Worm (Caenorhabditis elegans) whole organism, young adult: ENCODE measurements around the gene hadb-1.
A peak's percentile ranks its signal among the peaks of the same experiment; 100 is the strongest.

ENCODE experiments used
- B0035.1 ChIP-seq: sonication (generic microtip); optimal IDR thresholded peaks from 2 replicates; lab custom pipeline; 2016; ENCODE audit warnings: missing genetic modification characterization, mild to moderate bottlenecking, missing compliant biosample characterization, missing genotype, missing genetic modification reagents
- B0336.3 ChIP-seq: fragments of 200-800 bp; sonication (Bioruptor generic); IDR thresholded peaks from 2 replicates; pipeline ENCODE4 v1.3.6; 2022; ENCODE audit warnings: missing genetic modification characterization, missing compliant biosample characterization
- C06A6.2 ChIP-seq: fragments of 200-800 bp; sonication (Bioruptor generic); conservative IDR thresholded peaks from 2 replicates; pipeline ENCODE4 v1.3.6; 2022; ENCODE audit warnings: missing genetic modification characterization, missing compliant biosample characterization
- C17E4.6 ChIP-seq: fragments of 200-800 bp; sonication (Bioruptor generic); IDR thresholded peaks from 2 replicates; pipeline ENCODE4 v1.3.6; 2022; ENCODE audit warnings: missing genetic modification reagents, missing genetic modification characterization, missing compliant biosample characterization
- F23B12.7 ChIP-seq: sonication (generic microtip); optimal IDR thresholded peaks from 2 replicates; lab custom pipeline; 2017; ENCODE audit warnings: missing genetic modification characterization, mild to moderate bottlenecking, missing compliant biosample characterization, antibody characterized with exemption, moderate library complexity; ENCODE audit not compliant: insufficient read depth
- F57C9.4 ChIP-seq: sonication (generic microtip); optimal IDR thresholded peaks from 2 replicates; lab custom pipeline; 2017; ENCODE audit warnings: mild to moderate bottlenecking, missing genetic modification characterization, missing compliant biosample characterization
- K11D2.4 ChIP-seq: fragments of 200-800 bp; sonication (Bioruptor generic); IDR thresholded peaks from 2 replicates; pipeline ENCODE4 v1.3.6; 2022; ENCODE audit warnings: missing genetic modification reagents, missing genetic modification characterization, missing compliant biosample characterization
- T07F8.4 ChIP-seq: sonication (generic microtip); optimal IDR thresholded peaks from 2 replicates; lab custom pipeline; 2016; ENCODE audit warnings: mild to moderate bottlenecking, missing genetic modification characterization, moderate library complexity, missing compliant biosample characterization
- Y95B8A.8 ChIP-seq: fragments of 200-800 bp; sonication (Bioruptor generic); IDR thresholded peaks from 2 replicates; pipeline ENCODE4 v1.3.6; 2022; ENCODE audit warnings: missing genetic modification reagents, missing genetic modification characterization, missing compliant biosample characterization
- athp-1 ChIP-seq: sonication (generic microtip); optimal IDR thresholded peaks from 2 replicates; lab custom pipeline; 2017; ENCODE audit warnings: mild to moderate bottlenecking, missing genetic modification characterization, missing compliant biosample characterization
- bed-2 ChIP-seq: fragments of 200-800 bp; sonication (Bioruptor generic); IDR thresholded peaks from 2 replicates; pipeline ENCODE4 v1.3.6; 2022; ENCODE audit warnings: missing genetic modification reagents, missing genetic modification characterization, missing compliant biosample characterization
- cebp-1 ChIP-seq, 2 experiments: fragments of 200-800 bp in 1 of 2; sonication (Bioruptor generic) in 1 of 2; sonication (generic microtip) in 1 of 2; IDR thresholded peaks in 1 of 2; optimal IDR thresholded peaks in 1 of 2; 2 replicates each; pipeline versions ENCODE4 v1.3.6 to Lab custom; 2017 to 2022; ENCODE audit warnings: missing compliant biosample characterization in 2 of 2, missing genetic modification characterization in 2 of 2, mild to moderate bottlenecking in 1 of 2, missing genetic modification reagents in 1 of 2, moderate library complexity in 1 of 2
- ceh-40 ChIP-seq: fragments of 200-800 bp; sonication (Bioruptor generic); IDR thresholded peaks from 2 replicates; pipeline ENCODE4 v1.3.6; 2022; ENCODE audit warnings: missing genetic modification characterization, missing compliant biosample characterization
- dox-1 ChIP-seq: fragments of 200-800 bp; sonication (Bioruptor generic); IDR thresholded peaks from 2 replicates; pipeline ENCODE4 v1.3.6; 2022; ENCODE audit warnings: missing genetic modification reagents, missing genetic modification characterization, missing compliant biosample characterization
- dpl-1 ChIP-seq: fragments of 150-350 bp; optimal IDR thresholded peaks from 2 replicates; lab custom pipeline; 2014; ENCODE audit warnings: missing biosample characterization, missing genetic modification reagents, missing genetic modification characterization
- egl-18 ChIP-seq: fragments of 200-800 bp; sonication (Bioruptor generic); IDR thresholded peaks from 2 replicates; pipeline ENCODE4 v1.3.6; 2022; ENCODE audit warnings: missing genetic modification reagents, missing genetic modification characterization, missing compliant biosample characterization
- egl-44 ChIP-seq: fragments of 200-800 bp; sonication (Bioruptor generic); IDR thresholded peaks from 2 replicates; pipeline ENCODE4 v1.3.6; 2022; ENCODE audit warnings: missing genetic modification reagents, missing genetic modification characterization, missing compliant biosample characterization
- hlh-12 ChIP-seq: sonication (generic microtip); optimal IDR thresholded peaks from 2 replicates; lab custom pipeline; 2016; ENCODE audit warnings: missing genetic modification characterization, missing compliant biosample characterization
- lin-35 ChIP-seq, 3 experiments: fragments of 150-350 bp in 2 of 3; sonication (generic microtip) in 1 of 3; optimal IDR thresholded peaks; 2 replicates each; lab custom pipeline; 2014 to 2018; ENCODE audit warnings: missing biosample characterization in 3 of 3, missing genetic modification characterization in 3 of 3, missing genetic modification reagents in 3 of 3
- lin-40 ChIP-seq: sonication (generic microtip); optimal IDR thresholded peaks from 2 replicates; lab custom pipeline; 2016; ENCODE audit warnings: missing genetic modification characterization, mild to moderate bottlenecking, missing compliant biosample characterization, missing genotype, missing genetic modification reagents
- lsl-1 ChIP-seq: fragments of 200-800 bp; sonication (Bioruptor generic); optimal IDR thresholded peaks from 2 replicates; lab custom pipeline; 2018; ENCODE audit warnings: mild to moderate bottlenecking, missing genetic modification characterization, moderate library complexity, missing compliant biosample characterization
- madf-10 ChIP-seq: sonication (generic microtip); optimal IDR thresholded peaks from 2 replicates; lab custom pipeline; 2016; ENCODE audit warnings: mild to moderate bottlenecking, missing genetic modification characterization, missing compliant biosample characterization
- nfya-1 ChIP-seq: sonication (generic microtip); optimal IDR thresholded peaks from 2 replicates; lab custom pipeline; 2017; ENCODE audit warnings: antibody characterized with exemption, missing compliant biosample characterization, missing genetic modification characterization, borderline replicate concordance; ENCODE audit not compliant: insufficient read depth
- nfya-2 ChIP-seq: fragments of 200-800 bp; sonication (Bioruptor generic); IDR thresholded peaks from 2 replicates; pipeline ENCODE4 v1.3.6; 2022; ENCODE audit warnings: missing genetic modification reagents, missing genetic modification characterization, missing compliant biosample characterization
- nhr-179 ChIP-seq: sonication (generic microtip); optimal IDR thresholded peaks from 2 replicates; lab custom pipeline; 2016; ENCODE audit warnings: mild to moderate bottlenecking, missing genetic modification characterization, missing compliant biosample characterization
- nhr-27 ChIP-seq: fragments of 200-800 bp; sonication (Bioruptor generic); optimal IDR thresholded peaks from 2 replicates; lab custom pipeline; 2018; ENCODE audit warnings: mild to moderate bottlenecking, missing genetic modification characterization, moderate library complexity, missing compliant biosample characterization
- nhr-90 ChIP-seq: sonication (generic microtip); optimal IDR thresholded peaks from 2 replicates; lab custom pipeline; 2016; ENCODE audit warnings: missing genotype, mild to moderate bottlenecking, missing genetic modification characterization, missing compliant biosample characterization
- pbrm-1 ChIP-seq: fragments of 200-800 bp; sonication (Bioruptor generic); IDR thresholded peaks from 2 replicates; pipeline ENCODE4 v1.3.6; 2022; ENCODE audit warnings: missing genetic modification reagents, missing genetic modification characterization, missing compliant biosample characterization
- pha-4 ChIP-seq: fragments of 150-350 bp; sonication (generic microtip); optimal IDR thresholded peaks from 2 replicates; lab custom pipeline; 2014; ENCODE audit warnings: missing biosample characterization, missing genetic modification reagents, missing genetic modification characterization
- rcor-1 ChIP-seq: fragments of 200-800 bp; sonication (Bioruptor generic); IDR thresholded peaks from 2 replicates; pipeline ENCODE4 v1.3.6; 2022; ENCODE audit warnings: missing genetic modification reagents, missing genetic modification characterization, missing compliant biosample characterization
- rpc-1 ChIP-seq, 2 experiments: fragments of 150-350 bp in 1 of 2; sonication (generic microtip) in 1 of 2; optimal IDR thresholded peaks; 2 replicates each; lab custom pipeline; 2014 to 2018; ENCODE audit warnings: missing biosample characterization in 1 of 2, missing genetic modification characterization in 1 of 2, missing genetic modification reagents in 1 of 2, missing genotype in 1 of 2
- sdz-38 ChIP-seq: sonication (generic microtip); optimal IDR thresholded peaks from 2 replicates; lab custom pipeline; 2016; ENCODE audit warnings: missing genotype, missing genetic modification characterization, missing compliant biosample characterization
- sea-2 ChIP-seq: fragments of 200-800 bp; sonication (Bioruptor generic); IDR thresholded peaks from 2 replicates; pipeline ENCODE4 v1.3.6; 2022; ENCODE audit warnings: missing genetic modification characterization, missing compliant biosample characterization
- snpc-1.3 ChIP-seq: sonication (generic microtip); optimal IDR thresholded peaks from 2 replicates; lab custom pipeline; 2017; ENCODE audit warnings: missing genetic modification characterization, mild to moderate bottlenecking, missing compliant biosample characterization, antibody characterized with exemption, moderate library complexity, missing genotype, missing genetic modification reagents; ENCODE audit not compliant: insufficient read depth
- snpc-3.4 ChIP-seq: sonication (generic microtip); optimal IDR thresholded peaks from 2 replicates; lab custom pipeline; 2017; ENCODE audit warnings: missing genetic modification characterization, mild to moderate bottlenecking, missing compliant biosample characterization, antibody characterized with exemption, moderate library complexity, missing genotype, missing genetic modification reagents
- somi-1 ChIP-seq: fragments of 200-800 bp; sonication (Bioruptor generic); optimal IDR thresholded peaks from 2 replicates; lab custom pipeline; 2018; ENCODE audit warnings: mild to moderate bottlenecking, missing genetic modification characterization, missing compliant biosample characterization
- tbx-9 ChIP-seq: sonication (generic microtip); optimal IDR thresholded peaks from 2 replicates; lab custom pipeline; 2016; ENCODE audit warnings: borderline replicate concordance, missing genetic modification characterization, inconsistent platforms, missing compliant biosample characterization
- unc-62 ChIP-seq: fragments of 150-350 bp; optimal IDR thresholded peaks from 2 replicates; lab custom pipeline; 2014; ENCODE audit warnings: missing biosample characterization, missing genetic modification reagents, missing genetic modification characterization
- zfh-2 ChIP-seq: fragments of 200-800 bp; sonication (Bioruptor generic); conservative IDR thresholded peaks from 2 replicates; pipeline ENCODE4 v1.3.6; 2022; ENCODE audit warnings: missing genetic modification reagents, missing genetic modification characterization, missing compliant biosample characterization
- zim-3 ChIP-seq: sonication (generic microtip); optimal IDR thresholded peaks from 2 replicates; lab custom pipeline; 2017; ENCODE audit warnings: mild to moderate bottlenecking, missing genetic modification characterization, moderate library complexity, missing compliant biosample characterization
- ztf-22 ChIP-seq: fragments of 200-800 bp; sonication (Bioruptor generic); optimal IDR thresholded peaks from 2 replicates; lab custom pipeline; 2018; ENCODE audit warnings: mild to moderate bottlenecking, missing genetic modification characterization, moderate library complexity, missing compliant biosample characterization
- ztf-28 ChIP-seq: fragments of 200-800 bp; sonication (Bioruptor generic); IDR thresholded peaks from 2 replicates; pipeline ENCODE4 v1.3.6; 2022; ENCODE audit warnings: missing genetic modification reagents, missing genetic modification characterization, missing compliant biosample characterization

The hadb-1 gene

ce11 chrIII:8731973-8732372 lies 43.7 kb upstream of the hadb-1 start:
- peak; percentile 8 for TF ChIP-seq somi-1 (GFP tag; lab: Kevin White, UChicago)
- no peak for TF ChIP-seq nhr-179 (tag; lab: Kevin White, UChicago)
- TF ChIP-seq C06A6.2 (GFP tag; lab: Robert Waterston, UW) = peak; percentile 49; the same call in 1 of the 2 replicates

- TF ChIP-seq K11D2.4 (GFP tag; lab: Robert Waterston, UW) = no peak
- TF ChIP-seq unc-62 (GFP tag; lab: Kevin White, UChicago) = no peak
- TF ChIP-seq nfya-2 (GFP tag; lab: Robert Waterston, UW) = no peak
- no peak for TF ChIP-seq snpc-1.3 (tag; lab: Kevin White, UChicago)
- TF ChIP-seq Y95B8A.8 (GFP tag; lab: Robert Waterston, UW) = no peak
- no peak for TF ChIP-seq B0035.1 (tag; lab: Kevin White, UChicago)
- TF ChIP-seq athp-1 (tag; lab: Kevin White, UChicago) = no peak
- no peak for TF ChIP-seq T07F8.4 (tag; lab: Kevin White, UChicago)
- no peak for TF ChIP-seq F23B12.7 (tag; lab: Kevin White, UChicago)
- TF ChIP-seq dox-1 (GFP tag; lab: Robert Waterston, UW) = no peak
- no peak for TF ChIP-seq nhr-27
Observed at ce11 chrIII:8731310-8731709, 43.0 kb upstream of the hadb-1 start, which contains the start of gene ZK370.4. ZK370.4 (minus strand) TSS chrIII:8731410.

ce11 chrIII:8726019-8726894 lies 38.0 kb upstream of the hadb-1 start:
- TF ChIP-seq dpl-1 (GFP tag; lab: Kevin White, UChicago) (no peak), athp-1 (tag; lab: Kevin White, UChicago) (no peak), hlh-12 (tag; lab: Kevin White, UChicago) (no peak), tbx-9 (no peak), B0336.3 (no peak), rpc-1 (optimal IDR thresholded peaks at IDR 0.05; lab: Kevin White, UChicago) (no peak), rpc-1 (tag; optimal IDR thresholded peaks at IDR 0.05; lab: Kevin White, UChicago) (no peak), Y95B8A.8 (GFP tag; lab: Robert Waterston, UW) (no peak), rcor-1 (no peak), B0035.1 (tag; lab: Kevin White, UChicago) (no peak), F57C9.4 (tag; lab: Kevin White, UChicago) (no peak), pbrm-1 (GFP tag; lab: Robert Waterston, UW) (no peak), zfh-2 (GFP tag; lab: Robert Waterston, UW) (no peak), lsl-1 (GFP tag; lab: Kevin White, UChicago) (no peak), ztf-22 (no peak), bed-2 (no peak), zim-3 (tag; lab: Kevin White, UChicago) (no peak), lin-35 (GFP tag; optimal IDR thresholded peaks at IDR 0.05; lab: Kevin White, UChicago) (no peak), nfya-1 (tag; lab: Kevin White, UChicago) (no peak), ceh-40 (GFP tag; lab: Robert Waterston, UW) (no peak)

- TF ChIP-seq ztf-28 (GFP tag; lab: Robert Waterston, UW) (no peak), C17E4.6 (GFP tag; lab: Robert Waterston, UW) (no peak), cebp-1 (GFP tag; IDR thresholded peaks at IDR 0.05; lab: Robert Waterston, UW) (no peak), cebp-1 (tag; optimal IDR thresholded peaks at IDR 0.05; lab: Kevin White, UChicago) (no peak), egl-44 (GFP tag; lab: Robert Waterston, UW) (no peak), pha-4 (tag; lab: Kevin White, UChicago) (no peak), sdz-38 (no peak), lin-40 (tag; lab: Kevin White, UChicago) (no peak), nhr-90 (tag; lab: Kevin White, UChicago) (no peak), egl-18 (no peak), snpc-3.4 (tag; lab: Kevin White, UChicago) (peak; percentile 20), madf-10 (no peak), sea-2 (no peak)
Observed at ce11 chrIII:8725224-8725623, 36.9 kb upstream of the hadb-1 start.
